Fruit fly (Drosophila melanogaster): Measurements from ENCODE around the gene CG7231.

CG7231 gene

DNA sequence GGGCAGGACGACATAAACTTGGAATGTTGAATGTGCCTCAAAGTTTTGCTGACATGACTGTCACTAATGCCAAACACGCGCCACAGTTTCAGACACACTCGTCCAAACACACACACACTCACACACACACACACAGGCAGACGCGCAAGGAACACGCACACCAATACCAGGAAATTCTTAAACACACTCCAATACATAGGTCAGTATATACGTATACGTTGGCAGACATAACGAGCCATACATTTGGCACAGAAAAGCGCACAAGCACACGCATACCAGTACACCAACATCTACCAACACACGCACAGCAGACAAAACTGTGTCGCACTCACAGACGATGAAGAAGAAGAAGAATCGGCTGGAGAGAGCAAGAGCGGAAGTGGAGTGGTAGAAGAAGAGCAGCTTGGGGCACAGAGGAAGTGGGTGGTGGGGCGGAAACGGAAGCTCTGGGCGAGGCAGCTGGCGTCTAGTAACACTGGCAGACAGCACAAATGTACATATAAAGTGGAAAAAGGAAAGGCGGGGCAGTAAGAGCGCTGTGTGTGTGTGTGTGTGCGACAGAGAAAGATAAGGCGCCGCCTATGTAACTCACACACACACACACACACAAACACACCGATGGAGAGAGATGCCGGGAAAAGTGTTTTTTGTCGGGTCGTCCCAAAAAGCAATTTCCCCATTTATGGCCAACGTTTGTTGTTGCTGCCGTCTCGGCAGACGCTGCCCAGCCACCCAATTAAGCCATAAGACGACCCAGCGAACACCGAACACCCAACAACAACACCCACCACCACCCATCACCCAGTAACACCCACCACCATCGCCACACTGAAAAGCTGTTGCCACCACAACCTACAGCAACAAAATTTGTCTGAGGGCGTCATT lies 43.0 kb upstream of the CG7231 start:
- TF ChIP-seq CG10669 (GFP tag; optimal IDR thresholded peaks at IDR 0.05) (no peak), salr (GFP tag; optimal IDR thresholded peaks at IDR 0.05) (no peak), CG31627 (GFP tag; optimal IDR thresholded peaks at IDR 0.05) (no peak), ss (GFP tag; optimal IDR thresholded peaks at IDR 0.05) (peak in 1 of 2 experiments; percentile 44), Gug (GFP tag; IDR thresholded peaks at IDR 0.05) (no peak), CG11762 (GFP tag; optimal IDR thresholded peaks at IDR 0.05; ENCODE audit: insufficient read depth) (no peak), CG8119 (GFP tag; IDR thresholded peaks at IDR 0.05) (0 out of 3 replicates have a peak, but pooled peaks have one; percentile 18), dsx (GFP tag; optimal IDR thresholded peaks at IDR 0.05; ENCODE audit: poor library complexity, severe bottlenecking) (no peak), CG10631 (GFP tag; optimal IDR thresholded peaks at IDR 0.05) (no peak), CG3919 (GFP tag; optimal IDR thresholded peaks at IDR 0.05) (peak; percentile 11), Ets96B (tag; optimal IDR thresholded peaks at IDR 0.05) (no peak), Eip75B (GFP tag; optimal IDR thresholded peaks at IDR 0.05) (no peak), esn (GFP tag; optimal IDR thresholded peaks at IDR 0.05) (no peak), CG6163 (GFP tag; IDR thresholded peaks at IDR 0.05) (0 out of 3 replicates have a peak, but pooled peaks have one; percentile 20), Smox (GFP tag; optimal IDR thresholded peaks at IDR 0.05) (no peak), CG32006 (GFP tag; optimal IDR thresholded peaks at IDR 0.05) (no peak), CG6808 (GFP tag; optimal IDR thresholded peaks at IDR 0.05) (no peak), Sox102F (GFP tag; optimal IDR thresholded peaks at IDR 0.05) (no peak), net (GFP tag; optimal IDR thresholded peaks at IDR 0.05) (peak; percentile 1)

DNA sequence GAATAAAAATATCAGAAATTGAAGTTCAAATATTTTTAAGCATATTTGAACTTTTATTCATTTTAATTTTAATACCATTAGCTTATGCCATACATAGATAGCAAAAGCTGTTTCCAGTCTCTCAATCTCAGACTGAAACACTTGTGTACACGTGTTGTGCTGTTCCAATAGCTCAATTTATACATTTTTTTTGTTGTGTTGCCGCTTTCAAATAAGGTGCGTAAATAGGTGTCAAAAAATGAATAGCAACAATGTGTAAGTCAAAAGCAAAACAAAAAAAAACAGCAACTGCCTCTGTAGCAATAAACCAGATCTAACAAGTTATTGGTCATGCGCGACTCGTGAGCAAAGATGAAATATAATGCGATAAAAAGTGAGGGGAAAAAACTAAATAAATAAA lies 41.8 kb upstream of the CG7231 start:
- TF ChIP-seq Eip75B (GFP tag; optimal IDR thresholded peaks at IDR 0.05), result no peak
- no peak for TF ChIP-seq vri (GFP tag; optimal IDR thresholded peaks at IDR 0.05)
- peak; percentile 51 for TF ChIP-seq fkh (GFP tag; optimal IDR thresholded peaks at IDR 0.05)

DNA sequence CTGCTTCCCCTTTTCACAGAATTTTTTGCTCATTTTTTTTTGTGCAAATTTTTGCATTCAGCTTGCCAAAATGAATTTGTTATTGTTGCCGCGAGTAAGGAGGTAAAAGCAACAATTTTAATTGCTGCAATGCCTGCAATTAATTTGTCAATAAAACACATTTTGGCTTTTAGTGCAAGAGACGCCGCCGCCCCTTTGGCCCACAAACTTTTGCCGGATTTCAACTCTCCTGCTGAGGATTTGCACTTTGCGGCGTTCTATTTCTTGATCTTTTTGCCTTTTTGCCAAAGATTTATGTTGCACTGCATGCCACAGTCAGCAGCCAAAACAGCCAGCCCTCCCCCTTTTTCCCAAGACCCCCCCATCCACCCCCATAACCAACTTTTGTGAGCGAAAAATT lies 40.8 kb upstream of the CG7231 start:
- no peak for TF ChIP-seq Gug (GFP tag; IDR thresholded peaks at IDR 0.05)
- no peak for TF ChIP-seq salr (GFP tag; optimal IDR thresholded peaks at IDR 0.05)
- TF ChIP-seq CG6276 (GFP tag; optimal IDR thresholded peaks at IDR 0.05), result no peak
- no peak for TF ChIP-seq CG6792 (GFP tag; optimal IDR thresholded peaks at IDR 0.05)
- TF ChIP-seq CG32006 (GFP tag; optimal IDR thresholded peaks at IDR 0.05), result no peak
- TF ChIP-seq Ets21C (GFP tag; optimal IDR thresholded peaks at IDR 0.05), result no peak
- no peak for TF ChIP-seq lz (GFP tag; optimal IDR thresholded peaks at IDR 0.05)
- TF ChIP-seq CG1621 (tag; optimal IDR thresholded peaks at IDR 0.05), result no peak
- no peak for TF ChIP-seq achi (GFP tag; optimal IDR thresholded peaks at IDR 0.05)
- TF ChIP-seq dsx (GFP tag; optimal IDR thresholded peaks at IDR 0.05; ENCODE audit: poor library complexity, severe bottlenecking), result no peak

DNA sequence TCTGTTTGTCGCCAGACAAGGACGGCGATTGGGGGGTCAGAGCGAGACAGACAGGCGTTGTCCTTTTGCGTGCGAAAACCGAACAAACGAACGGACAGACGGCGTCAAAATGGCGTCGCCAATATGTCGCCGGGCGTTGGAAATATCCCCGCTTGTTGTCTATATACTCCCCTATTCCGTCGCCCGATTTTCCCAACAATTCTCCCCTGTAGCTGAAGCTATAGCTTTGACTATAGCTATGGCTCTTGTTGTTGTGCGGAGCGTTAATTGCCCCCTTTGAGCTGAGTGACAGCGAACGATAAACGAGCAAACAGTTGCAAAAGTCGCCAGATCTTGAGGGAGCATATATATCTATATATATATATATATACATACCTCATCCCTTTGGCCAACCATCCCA lies 39.6 kb upstream of the CG7231 start:
- TF ChIP-seq Ets21C (GFP tag; optimal IDR thresholded peaks at IDR 0.05) (no peak), Eip78C (GFP tag) (peak; percentile 13), CG10631 (GFP tag; optimal IDR thresholded peaks at IDR 0.05) (no peak), CG6808 (GFP tag; optimal IDR thresholded peaks at IDR 0.05) (no peak), Hr39 (GFP tag; optimal IDR thresholded peaks at IDR 0.05) (no peak)

DNA sequence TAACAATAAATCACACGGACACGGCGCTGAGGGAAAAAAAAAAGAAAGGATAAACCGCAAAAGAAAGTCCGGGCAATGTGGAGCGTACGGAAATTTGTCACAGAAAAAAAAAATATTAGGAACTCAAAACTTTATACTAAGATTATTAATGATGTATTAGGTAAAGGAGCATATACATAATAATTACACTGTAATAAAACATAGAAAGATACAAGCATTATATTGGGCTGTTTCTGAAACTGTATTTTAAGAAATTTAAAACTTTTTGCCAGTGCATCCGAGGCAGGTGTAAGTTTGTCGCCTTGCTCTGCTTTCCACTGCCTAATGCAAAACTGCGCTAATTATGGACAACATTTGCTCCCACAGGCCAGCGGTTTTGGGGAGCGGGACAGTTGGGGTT lies 38.7 kb upstream of the CG7231 start:
- TF ChIP-seq CG11294 (GFP tag; IDR thresholded peaks at IDR 0.05), result no peak
- TF ChIP-seq Eip93F (GFP tag; optimal IDR thresholded peaks at IDR 0.05), result no peak
- TF ChIP-seq salr (GFP tag; optimal IDR thresholded peaks at IDR 0.05), result peak in 1 of 2 experiments; percentile 17
- no peak for TF ChIP-seq topi (GFP tag; optimal IDR thresholded peaks at IDR 0.05)
- peak; percentile 65 for TF ChIP-seq CG8119 (GFP tag; IDR thresholded peaks at IDR 0.05)
- TF ChIP-seq CG31627 (GFP tag; optimal IDR thresholded peaks at IDR 0.05), result no peak
- no peak for TF ChIP-seq Blimp-1 (GFP tag; optimal IDR thresholded peaks at IDR 0.05)
- no peak for TF ChIP-seq Ets21C (GFP tag; optimal IDR thresholded peaks at IDR 0.05)
- peak; percentile 12 for TF ChIP-seq esn (GFP tag; optimal IDR thresholded peaks at IDR 0.05)
- no peak for TF ChIP-seq dsx (GFP tag; optimal IDR thresholded peaks at IDR 0.05; ENCODE audit: poor library complexity, severe bottlenecking)
- no peak for TF ChIP-seq CG6163 (GFP tag; IDR thresholded peaks at IDR 0.05)
- no peak for TF ChIP-seq CG6276 (GFP tag; optimal IDR thresholded peaks at IDR 0.05)
- TF ChIP-seq Eip75B (GFP tag; optimal IDR thresholded peaks at IDR 0.05), result no peak
- no peak for TF ChIP-seq ss (GFP tag; optimal IDR thresholded peaks at IDR 0.05)
- TF ChIP-seq CG10631 (GFP tag; optimal IDR thresholded peaks at IDR 0.05), result peak; percentile 6
- no peak for TF ChIP-seq CG6792 (GFP tag; optimal IDR thresholded peaks at IDR 0.05)
- no peak for TF ChIP-seq CG1621 (tag; optimal IDR thresholded peaks at IDR 0.05)
- peak; percentile 58 for TF ChIP-seq Eip78C (GFP tag)
- no peak for TF ChIP-seq lz (GFP tag; optimal IDR thresholded peaks at IDR 0.05)
- TF ChIP-seq CG3919 (GFP tag; optimal IDR thresholded peaks at IDR 0.05), result no peak
- no peak for TF ChIP-seq CG8319 (GFP tag; optimal IDR thresholded peaks at IDR 0.05)
- no peak for TF ChIP-seq CG10669 (GFP tag; optimal IDR thresholded peaks at IDR 0.05)
- TF ChIP-seq CG6854 (GFP tag; optimal IDR thresholded peaks at IDR 0.05), result no peak
- peak; percentile 78 for TF ChIP-seq CG15336 (GFP tag; IDR thresholded peaks at IDR 0.05)
- no peak for TF ChIP-seq CG3032 (tag; optimal IDR thresholded peaks at IDR 0.05)
- no peak for TF ChIP-seq Lpt (GFP tag; optimal IDR thresholded peaks at IDR 0.05)
- TF ChIP-seq Hr39 (GFP tag; optimal IDR thresholded peaks at IDR 0.05), result no peak
- no peak for TF ChIP-seq Smox (GFP tag; optimal IDR thresholded peaks at IDR 0.05)
